Worm (Caenorhabditis elegans): ENCODE data around the gene tdc-1.

The tdc-1 gene

ce11 chrII:8312012-8312411, 41.6 kb downstream of the tdc-1 start:
- no peak for TF ChIP-seq blmp-1 (tag; optimal IDR thresholded peaks at IDR 0.05; ENCODE audit: insufficient read depth)
- TF ChIP-seq sma-3 (GFP tag; optimal IDR thresholded peaks at IDR 0.05), result no peak
- TF ChIP-seq nhr-237 (tag; optimal IDR thresholded peaks at IDR 0.05), result no peak
- TF ChIP-seq nhr-21 (tag; optimal IDR thresholded peaks at IDR 0.05), result no peak
- TF ChIP-seq egl-27 (tag; optimal IDR thresholded peaks at IDR 0.05), result no peak
- TF ChIP-seq skn-1 (tag; optimal IDR thresholded peaks at IDR 0.05), result no peak
- TF ChIP-seq gmeb-1 (tag; optimal IDR thresholded peaks at IDR 0.05), result no peak
- TF ChIP-seq R02D3.7 (tag; optimal IDR thresholded peaks at IDR 0.05), result no peak
- TF ChIP-seq nhr-25 (tag; optimal IDR thresholded peaks at IDR 0.05), result no peak
- no peak for TF ChIP-seq mab-5 (tag; optimal IDR thresholded peaks at IDR 0.05)
- no peak for TF ChIP-seq sma-9 (GFP tag; optimal IDR thresholded peaks at IDR 0.05)
- no peak for TF ChIP-seq sma-9 (tag; optimal IDR thresholded peaks at IDR 0.05)
- no peak for TF ChIP-seq mdl-1 (tag; optimal IDR thresholded peaks at IDR 0.05)
- no peak for TF ChIP-seq ztf-11 (tag; optimal IDR thresholded peaks at IDR 0.05)
- no peak for TF ChIP-seq lin-39 (tag; optimal IDR thresholded peaks at IDR 0.05)
- TF ChIP-seq unc-55 (GFP tag; optimal IDR thresholded peaks at IDR 0.05), result no peak
- no peak for TF ChIP-seq unc-62 (GFP tag; optimal IDR thresholded peaks at IDR 0.05)
- TF ChIP-seq crh-2 (tag; optimal IDR thresholded peaks at IDR 0.05), result no peak
- TF ChIP-seq nhr-10 (tag; optimal IDR thresholded peaks at IDR 0.05), result no peak
- no peak for TF ChIP-seq ztf-4 (tag; optimal IDR thresholded peaks at IDR 0.05)

ce11 chrII:8314768-8315167, 44.4 kb downstream of the tdc-1 start:
- no peak for TF ChIP-seq gmeb-1 (tag; optimal IDR thresholded peaks at IDR 0.05)
- TF ChIP-seq mdl-1 (tag; optimal IDR thresholded peaks at IDR 0.05), result no peak
- no peak for TF ChIP-seq nhr-129 (tag; optimal IDR thresholded peaks at IDR 0.05)
- TF ChIP-seq nhr-23 (tag; optimal IDR thresholded peaks at IDR 0.05), result no peak
- TF ChIP-seq ztf-11 (tag; optimal IDR thresholded peaks at IDR 0.05), result no peak
- TF ChIP-seq unc-62 (GFP tag; optimal IDR thresholded peaks at IDR 0.05), result no peak
- no peak for TF ChIP-seq aly-2 (tag; optimal IDR thresholded peaks at IDR 0.05)
- TF ChIP-seq ZK546.5 (tag; optimal IDR thresholded peaks at IDR 0.05), result no peak
- no peak for TF ChIP-seq skn-1 (tag; optimal IDR thresholded peaks at IDR 0.05)
- TF ChIP-seq ceh-82 (tag; optimal IDR thresholded peaks at IDR 0.05), result no peak

- TF ChIP-seq unc-55 (GFP tag; optimal IDR thresholded peaks at IDR 0.05) (peak; percentile 60), sem-4 (tag; optimal IDR thresholded peaks at IDR 0.05) (no peak), elt-1 (tag; optimal IDR thresholded peaks at IDR 0.05) (no peak), ztf-11 (tag; optimal IDR thresholded peaks at IDR 0.05) (no peak), nhr-12 (tag; optimal IDR thresholded peaks at IDR 0.05) (no peak), mdl-1 (tag; optimal IDR thresholded peaks at IDR 0.05) (no peak), ceh-16 (tag; optimal IDR thresholded peaks at IDR 0.05) (no peak), mab-5 (tag; optimal IDR thresholded peaks at IDR 0.05) (peak; percentile 39)
Measured at ce11 chrII:8316701-8317100, 46.3 kb downstream of the tdc-1 start.

- TF ChIP-seq nhr-237 (tag; optimal IDR thresholded peaks at IDR 0.05) (no peak), mab-5 (tag; optimal IDR thresholded peaks at IDR 0.05) (no peak), nhr-10 (tag; optimal IDR thresholded peaks at IDR 0.05) (no peak), skn-1 (tag; optimal IDR thresholded peaks at IDR 0.05) (no peak), C34F6.9 (tag; optimal IDR thresholded peaks at IDR 0.05) (no peak), mdl-1 (tag; optimal IDR thresholded peaks at IDR 0.05) (no peak)
Measured at ce11 chrII:8321244-8321643, 50.8 kb downstream of the tdc-1 start, which contains the start of gene shw-1. Gene shw-1 (minus strand): TSS chrII:8321471.
